Fruit fly (Drosophila melanogaster): ENCODE results near the gene CG4766.
A peak's percentile ranks its signal among the peaks of the same experiment; 100 is the strongest.

Gene CG4766

dm6 chrX:5969860-5970665 lies 30.5 kb downstream of the CG4766 start (continued):
- TF ChIP-seq CG15479 (GFP tag; optimal IDR thresholded peaks at IDR 0.05) (no peak), ham (GFP tag; IDR thresholded peaks at IDR 0.05) (no peak), CG3838 (GFP tag; optimal IDR thresholded peaks at IDR 0.05) (no peak), CG3407 (GFP tag; optimal IDR thresholded peaks at IDR 0.05) (no peak), sima (GFP tag; optimal IDR thresholded peaks at IDR 0.05) (no peak), Sox100B (GFP tag; optimal IDR thresholded peaks at IDR 0.05) (peak; percentile 40), Dip3 (GFP tag; optimal IDR thresholded peaks at IDR 0.05) (no peak), oc (tag; optimal IDR thresholded peaks at IDR 0.05) (no peak), croc (GFP tag; conservative IDR thresholded peaks at IDR 0.05) (peak; percentile 49; the same call in 2 of the 3 replicates), CG33557 (GFP tag; optimal IDR thresholded peaks at IDR 0.05) (peak; percentile 11), Sry-δ (GFP tag; optimal IDR thresholded peaks at IDR 0.05) (no peak), Nf-YB (GFP tag; optimal IDR thresholded peaks at IDR 0.05) (no peak), CG9817 (tag; optimal IDR thresholded peaks at IDR 0.05) (peak; percentile 43), ssp (GFP tag; IDR thresholded peaks at IDR 0.05) (peak; percentile 51), dimm (GFP tag; IDR thresholded peaks at IDR 0.05) (no peak), crp (GFP tag; optimal IDR thresholded peaks at IDR 0.05) (no peak), Bteb2 (GFP tag; optimal IDR thresholded peaks at IDR 0.05) (no peak), CG34376 (GFP tag; optimal IDR thresholded peaks at IDR 0.05) (no peak), CG10366 (GFP tag; IDR thresholded peaks at IDR 0.05) (peak; percentile 8; the same call in 1 of the 2 replicates), CG14860 (GFP tag; IDR thresholded peaks at IDR 0.05; ENCODE audit: partially characterized antibody) (no peak), tx (GFP tag; optimal IDR thresholded peaks at IDR 0.05) (no peak), ATbp (GFP tag; optimal IDR thresholded peaks at IDR 0.05) (no peak), gcm (GFP tag; optimal IDR thresholded peaks at IDR 0.05) (no peak), pzg (GFP tag; optimal IDR thresholded peaks at IDR 0.05) (no peak), CG12391 (tag; optimal IDR thresholded peaks at IDR 0.05) (peak; percentile 43), CG12744 (GFP tag; optimal IDR thresholded peaks at IDR 0.05) (no peak), Abd-B (GFP tag; optimal IDR thresholded peaks at IDR 0.05) (peak; percentile 12), CG31388 (GFP tag; optimal IDR thresholded peaks at IDR 0.05) (no peak), CG14965 (GFP tag; optimal IDR thresholded peaks at IDR 0.05; ENCODE audit: borderline replicate concordance) (no peak), H2.0 (GFP tag; IDR thresholded peaks at IDR 0.05) (peak; percentile 40; the same call in 1 of the 2 replicates), jumu (GFP tag; optimal IDR thresholded peaks at IDR 0.05) (no peak), unpg (GFP tag; optimal IDR thresholded peaks at IDR 0.05) (peak; percentile 45), Atf6 (GFP tag; IDR thresholded peaks at IDR 0.05) (no peak), CG1529 (GFP tag; optimal IDR thresholded peaks at IDR 0.05) (peak; percentile 13), CG17328 (GFP tag; IDR thresholded peaks at IDR 0.05) (peak; percentile 56; the same call in 1 of the 2 replicates), Hr78 (GFP tag; optimal IDR thresholded peaks at IDR 0.05) (no peak), dmrt11E (tag; optimal IDR thresholded peaks at IDR 0.05) (peak; percentile 60), gfzf (GFP tag; optimal IDR thresholded peaks at IDR 0.05) (no peak), wek (GFP tag; optimal IDR thresholded peaks at IDR 0.05) (no peak), pfk (GFP tag; optimal IDR thresholded peaks at IDR 0.05) (no peak), CG9727 (GFP tag; optimal IDR thresholded peaks at IDR 0.05) (peak; percentile 61), CG4404 (GFP tag; IDR thresholded peaks at IDR 0.05) (peak; percentile 36; the same call in 1 of the 2 replicates), cas (GFP tag; IDR thresholded peaks at IDR 0.05) (no peak), chinmo (GFP tag; IDR thresholded peaks at IDR 0.05; ENCODE audit: partially characterized antibody) (no peak), NFAT (GFP tag; IDR thresholded peaks at IDR 0.05) (no peak), CG18262 (tag; optimal IDR thresholded peaks at IDR 0.05) (peak; percentile 72), yki (optimal IDR thresholded peaks at IDR 0.05) (no peak), caup (GFP tag; optimal IDR thresholded peaks at IDR 0.05; ENCODE audit: severe bottlenecking) (peak; percentile 6), ara (GFP tag; IDR thresholded peaks at IDR 0.05) (peak; percentile 62)

Data from whole organism, embryonic.